Worm (Caenorhabditis elegans) whole organism, L4 larva: ENCODE results near the gene K01G12.22.

Experiments used
- F10B5.3 ChIP-seq: sonication (generic microtip); optimal IDR thresholded peaks from 2 replicates; lab custom pipeline; 2016; ENCODE audit warnings: mild to moderate bottlenecking, missing genetic modification characterization, missing compliant biosample characterization
- T20F7.1 ChIP-seq: fragments of 200-800 bp; sonication (Bioruptor generic); optimal IDR thresholded peaks from 2 replicates; lab custom pipeline; 2018; ENCODE audit warnings: mild to moderate bottlenecking, missing genetic modification characterization, missing compliant biosample characterization
- Y5F2A.4 ChIP-seq: fragments of 200-800 bp; sonication (Bioruptor generic); optimal IDR thresholded peaks from 2 replicates; lab custom pipeline; 2018; ENCODE audit warnings: mild to moderate bottlenecking, missing genetic modification characterization, missing compliant biosample characterization
- ZK337.2 ChIP-seq: fragments of 200-800 bp; sonication (Bioruptor generic); IDR thresholded peaks from 2 replicates; pipeline ENCODE4 v1.3.6; 2022; ENCODE audit warnings: missing genetic modification reagents, missing genetic modification characterization, missing compliant biosample characterization
- aha-1 ChIP-seq: fragments of 150-350 bp; peaks from one replicate; lab custom pipeline; 2014; ENCODE audit warnings: missing biosample characterization, missing genetic modification characterization
- attf-4 ChIP-seq: sonication (generic microtip); optimal IDR thresholded peaks from 3 replicates; lab custom pipeline; 2017; ENCODE audit warnings: missing biosample characterization, missing genetic modification characterization
- ceh-32 ChIP-seq: sonication (generic microtip); optimal IDR thresholded peaks from 2 replicates; lab custom pipeline; 2016; ENCODE audit warnings: mild to moderate bottlenecking, missing genetic modification characterization, missing compliant biosample characterization; ENCODE audit not compliant: poor library complexity
- ceh-44 ChIP-seq: fragments of 200-800 bp; sonication (Bioruptor generic); IDR thresholded peaks from 2 replicates; pipeline ENCODE4 v1.3.6; 2022; ENCODE audit warnings: missing genetic modification reagents, missing genetic modification characterization, missing compliant biosample characterization
- cey-2 ChIP-seq: sonication (generic microtip); optimal IDR thresholded peaks from 3 replicates; lab custom pipeline; 2017; ENCODE audit warnings: missing genetic modification characterization, mild to moderate bottlenecking, missing compliant biosample characterization, antibody characterized with exemption, borderline replicate concordance; ENCODE audit not compliant: insufficient read depth
- daf-12 ChIP-seq: fragments of 150-350 bp; optimal IDR thresholded peaks from 2 replicates; lab custom pipeline; 2014; ENCODE audit warnings: missing biosample characterization, missing genetic modification reagents, missing genetic modification characterization
- dmd-9 ChIP-seq: fragments of 200-800 bp; sonication (Bioruptor generic); IDR thresholded peaks from 2 replicates; pipeline ENCODE4 v1.3.6; 2022; ENCODE audit warnings: missing genetic modification reagents, missing genetic modification characterization, missing compliant biosample characterization
- fkh-10 ChIP-seq: fragments of 150-350 bp; optimal IDR thresholded peaks from 2 replicates; lab custom pipeline; 2014; ENCODE audit warnings: missing biosample characterization, missing genetic modification reagents, missing genetic modification characterization
- hif-1 ChIP-seq, 2 experiments: sonication (generic microtip); optimal IDR thresholded peaks; 2 replicates each; lab custom pipeline; 2016 to 2017; ENCODE audit warnings: missing compliant biosample characterization in 2 of 2, missing genetic modification characterization in 2 of 2, missing genetic modification reagents in 2 of 2, missing genotype in 2 of 2, mild to moderate bottlenecking in 1 of 2
- lin-1 ChIP-seq: fragments of 200-800 bp; sonication (Bioruptor generic); IDR thresholded peaks from 2 replicates; pipeline ENCODE4 v1.3.6; 2022; ENCODE audit warnings: missing genetic modification reagents, missing genetic modification characterization, missing compliant biosample characterization
- lin-38 ChIP-seq: fragments of 200-800 bp; sonication (Bioruptor generic); IDR thresholded peaks from 2 replicates; pipeline ENCODE4 v1.3.6; 2022; ENCODE audit warnings: missing genetic modification reagents, missing genetic modification characterization, missing compliant biosample characterization
- lin-39 ChIP-seq: fragments of 150-350 bp; optimal IDR thresholded peaks from 2 replicates; lab custom pipeline; 2014; ENCODE audit warnings: missing biosample characterization, missing genetic modification reagents, missing genetic modification characterization
- lsy-2 ChIP-seq, 2 experiments: fragments of 150-350 bp in 1 of 2; sonication (generic microtip) in 1 of 2; optimal IDR thresholded peaks; 2 replicates each; lab custom pipeline; 2014 to 2017; ENCODE audit warnings: missing biosample characterization in 2 of 2, missing genetic modification characterization in 2 of 2
- madf-5 ChIP-seq, 2 experiments: fragments of 200-800 bp; sonication (Bioruptor generic); IDR thresholded peaks; 2 replicates each; pipeline ENCODE4 v1.3.6; 2022; ENCODE audit warnings: missing compliant biosample characterization in 2 of 2, missing genetic modification characterization in 2 of 2
- mdl-1 ChIP-seq, 2 experiments: fragments of 150-350 bp in 1 of 2; sonication (generic microtip) in 1 of 2; optimal IDR thresholded peaks; 2 replicates each; lab custom pipeline; 2014 to 2017; ENCODE audit warnings: missing biosample characterization in 2 of 2, missing genetic modification characterization in 2 of 2
- mdt-29 ChIP-seq: fragments of 200-800 bp; sonication (Bioruptor generic); IDR thresholded peaks from 2 replicates; pipeline ENCODE4 v1.3.6; 2022; ENCODE audit warnings: missing genetic modification reagents, missing genetic modification characterization, missing compliant biosample characterization
- mep-1 ChIP-seq: fragments of 150-350 bp; sonication (generic microtip); optimal IDR thresholded peaks from 3 replicates; lab custom pipeline; 2014; ENCODE audit warnings: missing biosample characterization, missing genetic modification characterization
- mxl-2 ChIP-seq: fragments of 200-800 bp; sonication (Bioruptor generic); conservative IDR thresholded peaks from 2 replicates; pipeline ENCODE4 v1.3.6; 2022; ENCODE audit warnings: missing genetic modification reagents, missing genetic modification characterization, missing compliant biosample characterization
- nhr-102 ChIP-seq: sonication (generic microtip); optimal IDR thresholded peaks from 2 replicates; lab custom pipeline; 2016; ENCODE audit warnings: mild to moderate bottlenecking, missing genetic modification characterization, moderate library complexity, missing compliant biosample characterization
- nhr-28 ChIP-seq: fragments of 150-350 bp; optimal IDR thresholded peaks from 2 replicates; lab custom pipeline; 2014; ENCODE audit warnings: missing biosample characterization, missing genetic modification characterization
- nhr-48 ChIP-seq: sonication (generic microtip); optimal IDR thresholded peaks from 2 replicates; lab custom pipeline; 2016; ENCODE audit warnings: mild to moderate bottlenecking, missing genetic modification characterization, missing compliant biosample characterization
- nhr-77 ChIP-seq: fragments of 150-350 bp; optimal IDR thresholded peaks from 2 replicates; lab custom pipeline; 2014; ENCODE audit warnings: missing biosample characterization, missing genetic modification characterization
- php-3 ChIP-seq: fragments of 200-800 bp; sonication (Bioruptor generic); IDR thresholded peaks from 2 replicates; pipeline ENCODE4 v1.3.6; 2022; ENCODE audit warnings: missing genetic modification reagents, missing genetic modification characterization, missing compliant biosample characterization
- snpc-4 ChIP-seq: fragments of 150-350 bp; optimal IDR thresholded peaks from 2 replicates; lab custom pipeline; 2014; ENCODE audit warnings: missing biosample characterization, missing genetic modification characterization
- unc-130 ChIP-seq: sonication (generic microtip); optimal IDR thresholded peaks from 2 replicates; lab custom pipeline; 2016; ENCODE audit warnings: missing genetic modification reagents, missing genetic modification characterization, missing compliant biosample characterization
- unc-39 ChIP-seq: sonication (generic microtip); optimal IDR thresholded peaks from 2 replicates; lab custom pipeline; 2017; ENCODE audit warnings: missing biosample characterization, missing genetic modification characterization
- unc-62 ChIP-seq, 3 experiments: fragments of 150-350 bp in 1 of 3; sonication (generic microtip); optimal IDR thresholded peaks in 2 of 3; peaks in 1 of 3; 1 replicate in 1 of 3; 2 replicates in 2 of 3; lab custom pipeline; 2014 to 2017; ENCODE audit warnings: missing biosample characterization in 3 of 3, missing genetic modification characterization in 3 of 3, missing genetic modification reagents in 3 of 3, missing genotype in 1 of 3
- vab-7 ChIP-seq: fragments of 200-800 bp; sonication (Bioruptor generic); IDR thresholded peaks from 2 replicates; pipeline ENCODE4 v1.3.6; 2022; ENCODE audit warnings: missing genetic modification reagents, missing genetic modification characterization, missing compliant biosample characterization

K01G12.22 gene

DNA sequence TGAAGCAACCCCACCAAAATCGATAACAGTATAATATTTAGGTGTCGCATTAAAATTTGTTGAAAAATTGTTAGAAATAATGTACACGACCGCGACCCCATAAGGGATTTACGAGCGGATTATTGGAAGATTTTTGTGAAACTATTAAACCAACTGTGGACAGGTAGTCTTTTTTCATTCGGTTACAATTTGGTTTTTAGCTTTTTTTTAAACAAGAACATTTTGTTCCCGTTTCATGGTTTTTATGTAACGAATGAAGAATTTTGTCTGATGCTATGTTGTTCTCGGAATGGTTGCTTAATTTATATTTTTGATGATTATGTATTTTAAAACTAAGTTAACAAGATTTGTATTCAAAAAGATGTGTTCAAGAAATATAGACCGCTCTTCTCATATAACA lies 15.6 kb upstream of the K01G12.22 start, which contains the start of gene R05A10.3:
R05A10.3 (minus strand) TSS at position 101 of the 400 bp plus-strand sequence.
- TF ChIP-seq lin-38 (GFP tag; lab: Robert Waterston, UW) = no peak
- TF ChIP-seq hif-1 (tag; optimal IDR thresholded peaks at IDR 0.05; lab: Kevin White, UChicago) = no peak
- TF ChIP-seq ceh-44 (GFP tag; lab: Robert Waterston, UW) = no peak
- TF ChIP-seq, all 104 proteins: peak for 0

- peak in 1 of 2 experiments; percentile 61 for TF ChIP-seq unc-62 (GFP tag; optimal IDR thresholded peaks at IDR 0.05 in 1 of 2; lab: Kevin White, UChicago)
- no peak for TF ChIP-seq unc-62 (tag; optimal IDR thresholded peaks at IDR 0.05; lab: Kevin White, UChicago)
- TF ChIP-seq nhr-102 (tag; lab: Kevin White, UChicago) = no peak
- no peak for TF ChIP-seq nhr-77
- no peak for TF ChIP-seq T20F7.1 (GFP tag; lab: Kevin White, UChicago)
- TF ChIP-seq aha-1 (tag; lab: Kevin White, UChicago) = peak; percentile 61
Observed at ce11 chrIV:14177058-14177457, 15.0 kb upstream of the K01G12.22 start, which contains the start of gene R05A10.2. Gene R05A10.2 (plus strand): TSS chrIV:14177271.

- TF ChIP-seq unc-39 (tag; lab: Kevin White, UChicago) = no peak
- peak in 1 of 2 experiments; percentile 70 for TF ChIP-seq unc-62 (GFP tag; optimal IDR thresholded peaks at IDR 0.05 in 1 of 2; lab: Kevin White, UChicago)
- TF ChIP-seq unc-62 (tag; optimal IDR thresholded peaks at IDR 0.05; lab: Kevin White, UChicago) = no peak
Observed at ce11 chrIV:14182077-14182476, 9.9 kb upstream of the K01G12.22 start, which contains the start of gene R05A10.1. Gene R05A10.1 (plus strand): TSS chrIV:14182377.

DNA sequence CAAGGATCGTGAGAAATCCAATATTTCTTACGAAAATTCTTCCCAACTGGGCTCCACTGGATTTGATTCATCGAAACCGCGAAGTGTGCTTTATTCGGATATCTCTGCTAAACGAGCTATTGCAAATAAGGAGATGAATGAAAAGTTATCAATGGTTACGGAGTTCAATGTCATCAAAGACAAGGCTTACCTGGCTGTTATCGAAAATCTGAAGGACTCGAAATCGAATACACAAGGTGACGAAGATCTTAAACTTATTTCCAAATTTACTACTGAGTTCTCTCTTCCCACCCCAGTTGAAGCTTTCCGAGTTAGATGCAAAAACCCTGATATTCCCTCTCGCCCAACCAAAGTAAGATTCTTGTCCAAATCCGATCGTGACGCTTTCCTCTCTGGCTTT lies 5.8 kb upstream of the K01G12.22 start:
- TF ChIP-seq aha-1 (tag; lab: Kevin White, UChicago) (no peak), php-3 (GFP tag; lab: Robert Waterston, UW) (no peak), lin-39 (tag; lab: Kevin White, UChicago) (no peak), mxl-2 (no peak), vab-7 (no peak), nhr-48 (tag; lab: Kevin White, UChicago) (no peak), hif-1 (tag; optimal IDR thresholded peaks at IDR 0.05; lab: Kevin White, UChicago) (no peak), unc-62 (GFP tag; optimal IDR thresholded peaks at IDR 0.05 in 1 of 2; lab: Kevin White, UChicago) (no peak), unc-62 (tag; optimal IDR thresholded peaks at IDR 0.05; lab: Kevin White, UChicago) (no peak), attf-4 (no peak), mdl-1 (tag; optimal IDR thresholded peaks at IDR 0.05; lab: Kevin White, UChicago) (no peak), Y5F2A.4 (GFP tag; lab: Kevin White, UChicago) (no peak), lin-1 (no peak), lsy-2 (tag; optimal IDR thresholded peaks at IDR 0.05; lab: Kevin White, UChicago) (no peak), snpc-4 (no peak), nhr-28 (tag; lab: Kevin White, UChicago) (no peak), mdt-29 (GFP tag; lab: Robert Waterston, UW) (no peak), cey-2 (tag; lab: Kevin White, UChicago) (no peak)
- TF ChIP-seq, all 104 proteins: peak for 0

DNA sequence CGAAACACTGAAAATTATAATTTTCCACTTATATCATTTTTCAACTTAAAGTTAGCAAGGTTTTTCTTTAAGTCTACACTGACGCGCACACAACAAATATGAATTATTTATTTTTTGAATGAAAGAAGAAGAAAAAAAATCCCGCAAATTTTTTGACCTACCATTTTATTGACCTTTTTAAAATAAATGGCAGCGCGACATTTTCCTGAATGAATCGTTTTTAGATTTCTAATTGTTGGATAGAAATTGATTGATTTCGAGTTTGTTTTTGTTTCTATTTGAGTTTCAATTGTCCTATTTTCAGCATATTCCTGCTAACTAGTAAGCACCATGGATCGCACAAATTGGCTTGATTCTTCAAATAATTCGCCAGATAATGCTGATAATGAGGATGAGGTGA lies 1.2 kb downstream of the K01G12.22 start, which contains the start of gene K01G12.3:
K01G12.3 (plus strand) TSS at position 301 of the 400 bp plus-strand sequence.
- TF ChIP-seq unc-130 (GFP tag; lab: Kevin White, UChicago) = no peak
- TF ChIP-seq ceh-32 (tag; lab: Kevin White, UChicago) = no peak
- no peak for TF ChIP-seq daf-12 (tag; lab: Kevin White, UChicago)
- no peak for TF ChIP-seq dmd-9 (GFP tag; lab: Robert Waterston, UW)
- no peak for TF ChIP-seq madf-5 (GFP tag; IDR thresholded peaks at IDR 0.05; lab: Robert Waterston, UW)
- TF ChIP-seq F10B5.3 (tag; lab: Kevin White, UChicago) = no peak
- no peak for TF ChIP-seq mdl-1 (tag; optimal IDR thresholded peaks at IDR 0.05; lab: Kevin White, UChicago)
- TF ChIP-seq mep-1 (tag; lab: Kevin White, UChicago) = no peak
- no peak for TF ChIP-seq ZK337.2 (GFP tag; lab: Robert Waterston, UW)
- no peak for TF ChIP-seq nhr-77
- no peak for TF ChIP-seq attf-4
- TF ChIP-seq lsy-2 (tag; optimal IDR thresholded peaks at IDR 0.05; lab: Kevin White, UChicago) = no peak
- no peak for TF ChIP-seq fkh-10 (GFP tag; lab: Kevin White, UChicago)
- no peak for TF ChIP-seq snpc-4
